Worm (Caenorhabditis elegans) whole organism, L1 larva: ENCODE results near the gene F25H8.2.

Experiments
- alr-1 ChIP-seq: fragments of 200-800 bp; sonication (Bioruptor generic); optimal IDR thresholded peaks from 2 replicates; lab custom pipeline; 2018; ENCODE audit warnings: borderline replicate concordance, mild to moderate bottlenecking, missing genetic modification characterization, missing compliant biosample characterization
- ceh-82 ChIP-seq, 3 experiments: fragments of 150-350 bp in 1 of 3; sonication (generic microtip) in 2 of 3; optimal IDR thresholded peaks; 2 replicates each; lab custom pipeline; 2014 to 2017; ENCODE audit warnings: missing biosample characterization in 3 of 3, missing genetic modification characterization in 3 of 3
- elt-2 ChIP-seq: sonication (generic microtip); optimal IDR thresholded peaks from 2 replicates; lab custom pipeline; 2016; ENCODE audit warnings: missing genetic modification characterization, mild to moderate bottlenecking, inconsistent platforms, missing compliant biosample characterization, missing genetic modification reagents
- fkh-4 ChIP-seq: sonication (generic microtip); optimal IDR thresholded peaks from 2 replicates; lab custom pipeline; 2016; ENCODE audit warnings: missing compliant biosample characterization, missing genetic modification characterization, borderline replicate concordance
- mep-1 ChIP-seq: fragments of 150-350 bp; optimal IDR thresholded peaks from 2 replicates; lab custom pipeline; 2014; ENCODE audit warnings: missing biosample characterization, missing genetic modification characterization
- nhr-11 ChIP-seq: fragments of 150-350 bp; optimal IDR thresholded peaks from 2 replicates; lab custom pipeline; 2014; ENCODE audit warnings: missing biosample characterization, missing genetic modification characterization
- nhr-12 ChIP-seq: sonication (generic microtip); optimal IDR thresholded peaks from 2 replicates; lab custom pipeline; 2017; ENCODE audit warnings: missing biosample characterization, missing genetic modification characterization
- nhr-237 ChIP-seq: fragments of 150-350 bp; optimal IDR thresholded peaks from 2 replicates; lab custom pipeline; 2014; ENCODE audit warnings: missing biosample characterization, missing genetic modification characterization
- nhr-77 ChIP-seq: fragments of 150-350 bp; optimal IDR thresholded peaks from 2 replicates; lab custom pipeline; 2014; ENCODE audit warnings: missing biosample characterization, missing genetic modification characterization
- skn-1 ChIP-seq: fragments of 150-350 bp; optimal IDR thresholded peaks from 2 replicates; lab custom pipeline; 2014; ENCODE audit warnings: missing biosample characterization, missing genetic modification characterization
- snpc-4 ChIP-seq: fragments of 150-350 bp; optimal IDR thresholded peaks from 2 replicates; lab custom pipeline; 2014; ENCODE audit warnings: missing biosample characterization, missing genetic modification characterization
- tbx-2 ChIP-seq: sonication (generic microtip); optimal IDR thresholded peaks from 2 replicates; lab custom pipeline; 2016; ENCODE audit warnings: missing genetic modification characterization, missing compliant biosample characterization
- unc-62 ChIP-seq: fragments of 150-350 bp; optimal IDR thresholded peaks from 2 replicates; lab custom pipeline; 2014; ENCODE audit warnings: missing biosample characterization, missing genetic modification reagents, missing genetic modification characterization
- unc-86 ChIP-seq: sonication (generic microtip); optimal IDR thresholded peaks from 2 replicates; lab custom pipeline; 2016; ENCODE audit warnings: missing genetic modification characterization, missing compliant biosample characterization

DNA sequence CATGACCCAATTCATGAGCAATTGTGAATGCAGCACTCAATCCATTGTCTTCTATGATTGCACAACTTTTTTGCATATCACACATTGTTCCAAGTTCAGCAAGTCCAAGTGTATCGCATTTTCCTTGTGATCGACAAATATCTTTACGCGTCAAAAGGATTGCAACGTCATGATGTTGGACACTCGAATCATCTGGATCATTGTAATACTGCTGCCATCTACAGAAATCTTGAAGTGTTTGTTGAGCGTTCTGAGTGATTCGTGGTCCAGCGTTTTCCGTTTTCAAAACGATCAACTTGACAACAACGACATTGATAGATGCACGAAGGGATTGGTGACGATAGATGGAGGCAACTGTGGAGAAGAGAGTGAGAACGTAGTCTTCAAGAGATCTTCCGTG lies 11.2 kb downstream of the F25H8.2 start:
- TF ChIP-seq snpc-4 (tag; lab: Kevin White, UChicago) (no peak), ceh-82 (tag; optimal IDR thresholded peaks at IDR 0.05; lab: Kevin White, UChicago) (no peak), skn-1 (tag; lab: Kevin White, UChicago) (no peak), nhr-237 (tag; lab: Kevin White, UChicago) (no peak), nhr-77 (tag; lab: Kevin White, UChicago) (no peak), tbx-2 (no peak), unc-62 (GFP tag; lab: Kevin White, UChicago) (no peak), unc-86 (no peak), nhr-11 (tag; lab: Kevin White, UChicago) (no peak), mep-1 (tag; lab: Kevin White, UChicago) (no peak), elt-2 (tag; lab: Kevin White, UChicago) (no peak), nhr-12 (no peak), fkh-4 (no peak), alr-1 (tag; lab: Kevin White, UChicago) (no peak)
